Worm (Caenorhabditis elegans): Measurements from ENCODE around the gene B0478.3.

Gene B0478.3

DNA sequence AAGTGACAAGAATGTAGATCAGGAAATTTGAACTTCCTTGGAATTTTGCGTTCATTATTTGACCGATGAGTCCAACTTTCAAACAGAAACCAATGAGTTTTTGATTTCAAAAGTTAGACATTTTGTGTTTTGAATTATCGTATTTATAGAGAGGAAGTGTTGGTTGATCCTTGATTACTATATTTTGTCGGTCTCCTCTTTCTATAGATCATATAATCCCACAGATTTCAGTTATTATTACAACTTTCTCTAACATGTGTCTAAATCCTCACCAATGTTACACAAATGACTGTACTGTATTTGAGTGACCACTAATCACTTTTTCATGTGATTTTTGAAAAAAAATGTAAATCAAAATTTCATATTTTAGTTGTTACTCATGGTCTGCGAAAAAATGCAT, at the start of gene B0478.3:
Gene B0478.3, minus strand, starts transcription at position 101 of the 400 bp plus-strand sequence.
- TF ChIP-seq tbx-37 (GFP tag; conservative IDR thresholded peaks at IDR 0.05) (no peak), hnd-1 (tag; optimal IDR thresholded peaks at IDR 0.05) (no peak), scrt-1 (GFP tag; IDR thresholded peaks at IDR 0.05) (no peak), tra-4 (tag; optimal IDR thresholded peaks at IDR 0.05) (no peak), ceh-13 (GFP tag; optimal IDR thresholded peaks at IDR 0.05) (no peak), B0310.2 (tag; optimal IDR thresholded peaks at IDR 0.05) (no peak), ama-1 (optimal IDR thresholded peaks at IDR 0.05) (no peak), aly-1 (tag; optimal IDR thresholded peaks at IDR 0.05) (no peak), sea-1 (GFP tag; conservative IDR thresholded peaks at IDR 0.05) (no peak), flt-1 (GFP tag; IDR thresholded peaks at IDR 0.05) (no peak), hmbx-1 (tag; optimal IDR thresholded peaks at IDR 0.05) (no peak), ets-7 (tag; optimal IDR thresholded peaks at IDR 0.05) (no peak), F13C5.2 (tag; optimal IDR thresholded peaks at IDR 0.05) (no peak), hmg-4 (GFP tag; optimal IDR thresholded peaks at IDR 0.05) (no peak), pes-1 (GFP tag; IDR thresholded peaks at IDR 0.05) (no peak), tbx-11 (GFP tag; IDR thresholded peaks at IDR 0.05) (no peak), ceh-36 (tag; optimal IDR thresholded peaks at IDR 0.05) (no peak)

DNA sequence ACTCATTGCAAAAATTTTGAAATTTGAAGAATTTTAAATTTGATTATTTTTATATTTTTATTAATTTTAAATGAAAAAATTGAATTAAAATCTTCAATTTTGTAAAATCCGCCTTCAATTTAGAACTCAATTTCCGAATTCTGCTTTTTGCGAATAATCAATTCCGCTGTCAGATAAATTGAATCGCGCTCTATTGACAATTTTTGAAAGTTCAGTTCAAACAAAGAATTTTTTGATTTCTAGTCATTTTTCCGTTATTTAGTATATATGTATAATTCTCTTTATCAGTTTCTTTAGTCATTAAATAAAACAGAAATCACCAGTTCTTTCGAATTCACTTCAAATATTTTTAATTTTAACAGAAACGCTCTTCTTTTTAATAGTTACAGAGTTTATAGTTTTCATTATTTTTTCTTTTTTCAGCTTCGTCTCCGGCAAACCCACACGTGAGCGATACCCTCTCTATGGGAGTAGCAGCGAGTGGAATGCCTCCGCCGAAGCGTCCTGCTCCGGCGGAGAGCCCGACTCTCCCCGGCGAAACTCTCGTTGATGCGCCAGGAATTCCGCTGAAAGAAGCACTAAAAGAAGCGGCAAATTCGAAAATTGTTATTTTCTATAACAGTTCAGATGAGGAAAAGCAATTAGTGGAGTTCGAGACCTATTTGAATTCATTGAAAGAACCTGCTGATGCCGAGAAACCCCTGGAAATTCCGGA, 48.5 kb upstream of the B0478.3 start:
- TF ChIP-seq flt-1 (GFP tag; IDR thresholded peaks at IDR 0.05), result no peak
- TF ChIP-seq tbx-11 (GFP tag; IDR thresholded peaks at IDR 0.05), result no peak
- no peak for TF ChIP-seq B0310.2 (tag; optimal IDR thresholded peaks at IDR 0.05)
- TF ChIP-seq hmg-4 (GFP tag; optimal IDR thresholded peaks at IDR 0.05), result no peak
- no peak for TF ChIP-seq tbx-37 (GFP tag; conservative IDR thresholded peaks at IDR 0.05)
- no peak for TF ChIP-seq ama-1 (optimal IDR thresholded peaks at IDR 0.05)
- no peak for TF ChIP-seq sea-1 (GFP tag; conservative IDR thresholded peaks at IDR 0.05)
- TF ChIP-seq ceh-13 (GFP tag; optimal IDR thresholded peaks at IDR 0.05), result no peak
- no peak for TF ChIP-seq F13C5.2 (tag; optimal IDR thresholded peaks at IDR 0.05)
- TF ChIP-seq ceh-36 (tag; optimal IDR thresholded peaks at IDR 0.05), result no peak
- TF ChIP-seq aly-1 (tag; optimal IDR thresholded peaks at IDR 0.05), result no peak
- TF ChIP-seq pes-1 (GFP tag; IDR thresholded peaks at IDR 0.05), result no peak
- TF ChIP-seq tra-4 (tag; optimal IDR thresholded peaks at IDR 0.05), result no peak
- no peak for TF ChIP-seq scrt-1 (GFP tag; IDR thresholded peaks at IDR 0.05)
- no peak for TF ChIP-seq hnd-1 (tag; optimal IDR thresholded peaks at IDR 0.05)
- no peak for TF ChIP-seq hmbx-1 (tag; optimal IDR thresholded peaks at IDR 0.05)
- no peak for TF ChIP-seq ets-7 (tag; optimal IDR thresholded peaks at IDR 0.05)

DNA sequence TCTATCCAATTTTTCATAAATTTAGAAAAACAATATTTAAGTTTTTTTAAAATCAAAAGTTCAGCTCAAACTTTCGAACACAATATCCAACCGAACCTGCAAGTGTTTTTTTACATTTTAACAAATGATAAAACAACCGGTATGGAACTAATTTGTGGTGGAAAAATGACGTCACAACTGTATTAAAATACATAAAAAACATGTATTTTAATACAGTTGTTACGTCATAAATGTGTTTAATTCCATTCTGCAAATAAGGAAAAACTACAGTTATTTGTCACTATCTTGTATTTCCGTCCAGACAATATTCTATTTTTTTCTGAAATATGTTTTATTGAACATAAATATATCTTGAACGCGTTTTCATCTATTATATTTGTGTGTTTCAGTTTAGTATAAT, 47.8 kb upstream of the B0478.3 start:
- no peak for TF ChIP-seq hnd-1 (tag; optimal IDR thresholded peaks at IDR 0.05)
- TF ChIP-seq tbx-37 (GFP tag; conservative IDR thresholded peaks at IDR 0.05), result no peak
- TF ChIP-seq ama-1 (optimal IDR thresholded peaks at IDR 0.05), result no peak
- TF ChIP-seq sea-1 (GFP tag; conservative IDR thresholded peaks at IDR 0.05), result no peak

DNA sequence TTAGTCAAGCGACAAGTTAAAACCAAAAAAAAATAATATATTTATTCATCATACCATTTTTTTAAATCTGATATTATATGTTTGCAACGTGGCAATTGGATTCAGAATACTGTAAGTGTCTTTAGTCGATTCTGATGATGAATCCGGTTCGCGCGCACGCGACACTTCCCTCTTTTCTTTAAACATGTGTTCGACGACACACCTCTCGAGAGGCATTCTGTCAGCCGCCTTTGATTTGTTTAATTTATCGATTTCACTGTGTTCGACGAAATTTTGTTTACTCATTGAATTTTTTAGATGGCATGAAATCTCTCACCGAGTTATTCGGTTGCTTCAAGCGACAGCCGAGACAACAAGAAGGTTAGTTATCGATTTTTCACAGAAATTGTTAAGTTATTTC, 47.3 kb upstream of the B0478.3 start, which contains the start of gene trxr-1:
Gene trxr-1, plus strand, starts transcription at position 227 of the 400 bp plus-strand sequence.
- no peak for TF ChIP-seq tbx-37 (GFP tag; conservative IDR thresholded peaks at IDR 0.05)
- no peak for TF ChIP-seq ceh-36 (tag; optimal IDR thresholded peaks at IDR 0.05)

DNA sequence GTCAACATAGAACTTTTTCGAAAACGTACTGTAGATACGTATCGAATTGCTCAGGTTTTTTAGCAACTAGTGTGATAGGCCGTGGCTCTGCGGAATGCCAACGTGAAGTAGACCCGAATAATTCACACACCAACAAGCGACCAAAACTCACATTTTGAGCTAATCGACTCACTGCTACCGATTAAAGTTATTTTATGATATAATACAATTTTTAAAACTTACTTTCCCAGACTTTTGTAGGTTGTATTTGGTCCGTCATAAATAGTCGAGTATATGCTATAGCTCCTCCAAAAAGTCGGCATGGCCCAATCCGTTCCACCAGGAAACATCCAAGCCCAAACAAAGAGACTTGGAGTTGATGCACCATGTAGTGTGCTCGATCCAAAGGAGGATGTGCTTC, 46.4 kb upstream of the B0478.3 start, which contains the start of gene C25A8.1:
Gene C25A8.1, plus strand, starts transcription at position 301 of the 400 bp plus-strand sequence.
- no peak for TF ChIP-seq flt-1 (GFP tag; IDR thresholded peaks at IDR 0.05)
- no peak for TF ChIP-seq tra-4 (tag; optimal IDR thresholded peaks at IDR 0.05)
- TF ChIP-seq scrt-1 (GFP tag; IDR thresholded peaks at IDR 0.05), result no peak
- no peak for TF ChIP-seq B0310.2 (tag; optimal IDR thresholded peaks at IDR 0.05)
- TF ChIP-seq hmg-4 (GFP tag; optimal IDR thresholded peaks at IDR 0.05), result no peak
- no peak for TF ChIP-seq pes-1 (GFP tag; IDR thresholded peaks at IDR 0.05)
- no peak for TF ChIP-seq aly-1 (tag; optimal IDR thresholded peaks at IDR 0.05)
- no peak for TF ChIP-seq hnd-1 (tag; optimal IDR thresholded peaks at IDR 0.05)
- no peak for TF ChIP-seq F13C5.2 (tag; optimal IDR thresholded peaks at IDR 0.05)
- no peak for TF ChIP-seq ceh-13 (GFP tag; optimal IDR thresholded peaks at IDR 0.05)
- TF ChIP-seq tbx-11 (GFP tag; IDR thresholded peaks at IDR 0.05), result no peak
- no peak for TF ChIP-seq hmbx-1 (tag; optimal IDR thresholded peaks at IDR 0.05)
- no peak for TF ChIP-seq ceh-36 (tag; optimal IDR thresholded peaks at IDR 0.05)
- TF ChIP-seq ets-7 (tag; optimal IDR thresholded peaks at IDR 0.05), result no peak
- no peak for TF ChIP-seq ama-1 (optimal IDR thresholded peaks at IDR 0.05)
- TF ChIP-seq sea-1 (GFP tag; conservative IDR thresholded peaks at IDR 0.05), result no peak
- TF ChIP-seq tbx-37 (GFP tag; conservative IDR thresholded peaks at IDR 0.05), result no peak

ce11 chrIV:7010195-7010594, 45.8 kb upstream of the B0478.3 start:
- no peak for TF ChIP-seq ama-1 (optimal IDR thresholded peaks at IDR 0.05)
- TF ChIP-seq scrt-1 (GFP tag; IDR thresholded peaks at IDR 0.05), result no peak
- no peak for TF ChIP-seq F13C5.2 (tag; optimal IDR thresholded peaks at IDR 0.05)
- TF ChIP-seq hmg-4 (GFP tag; optimal IDR thresholded peaks at IDR 0.05), result no peak
- no peak for TF ChIP-seq pes-1 (GFP tag; IDR thresholded peaks at IDR 0.05)
- TF ChIP-seq ets-7 (tag; optimal IDR thresholded peaks at IDR 0.05), result no peak
- no peak for TF ChIP-seq B0310.2 (tag; optimal IDR thresholded peaks at IDR 0.05)
- no peak for TF ChIP-seq tbx-11 (GFP tag; IDR thresholded peaks at IDR 0.05)
- no peak for TF ChIP-seq ceh-36 (tag; optimal IDR thresholded peaks at IDR 0.05)

ce11 chrIV:7009531-7009930, 45.1 kb upstream of the B0478.3 start, which contains the start of gene C25A8.2:
TSS of gene C25A8.2 (plus strand) at chrIV:7009831.
- TF ChIP-seq ceh-13 (GFP tag; optimal IDR thresholded peaks at IDR 0.05), result no peak
- TF ChIP-seq hmbx-1 (tag; optimal IDR thresholded peaks at IDR 0.05), result no peak
- TF ChIP-seq aly-1 (tag; optimal IDR thresholded peaks at IDR 0.05), result no peak
- TF ChIP-seq ets-7 (tag; optimal IDR thresholded peaks at IDR 0.05), result no peak
- no peak for TF ChIP-seq ceh-36 (tag; optimal IDR thresholded peaks at IDR 0.05)
- no peak for TF ChIP-seq hmg-4 (GFP tag; optimal IDR thresholded peaks at IDR 0.05)
- TF ChIP-seq scrt-1 (GFP tag; IDR thresholded peaks at IDR 0.05), result no peak
- TF ChIP-seq F13C5.2 (tag; optimal IDR thresholded peaks at IDR 0.05), result no peak
- TF ChIP-seq pes-1 (GFP tag; IDR thresholded peaks at IDR 0.05), result no peak
- TF ChIP-seq tbx-37 (GFP tag; conservative IDR thresholded peaks at IDR 0.05), result no peak
- no peak for TF ChIP-seq ama-1 (optimal IDR thresholded peaks at IDR 0.05)
- no peak for TF ChIP-seq flt-1 (GFP tag; IDR thresholded peaks at IDR 0.05)
- no peak for TF ChIP-seq B0310.2 (tag; optimal IDR thresholded peaks at IDR 0.05)
- TF ChIP-seq tbx-11 (GFP tag; IDR thresholded peaks at IDR 0.05), result no peak
- no peak for TF ChIP-seq tra-4 (tag; optimal IDR thresholded peaks at IDR 0.05)
- no peak for TF ChIP-seq hnd-1 (tag; optimal IDR thresholded peaks at IDR 0.05)
- no peak for TF ChIP-seq sea-1 (GFP tag; conservative IDR thresholded peaks at IDR 0.05)
